Fruit fly (Drosophila melanogaster): ENCODE data around the gene CG13895.

The CG13895 gene

dm6 chr3L:704661-705543 is 3.1 kb downstream of the CG13895 start (continued):
- TF ChIP-seq Blimp-1 (GFP tag; optimal IDR thresholded peaks at IDR 0.05) (no peak), Eip78C (GFP tag) (peak; percentile 83), CG8119 (GFP tag; IDR thresholded peaks at IDR 0.05) (peak; percentile 48; the same call in 2 of the 3 replicates), CG32006 (GFP tag; optimal IDR thresholded peaks at IDR 0.05) (peak; percentile 50), fd85E (GFP tag; optimal IDR thresholded peaks at IDR 0.05) (no peak), Hr38 (GFP tag; optimal IDR thresholded peaks at IDR 0.05) (no peak), CG10631 (GFP tag; optimal IDR thresholded peaks at IDR 0.05) (peak; percentile 17), Lpt (GFP tag; optimal IDR thresholded peaks at IDR 0.05) (no peak), CG4318 (GFP tag; optimal IDR thresholded peaks at IDR 0.05) (no peak), salr (GFP tag; optimal IDR thresholded peaks at IDR 0.05) (peak in 1 of 2 experiments; percentile 27), CG8632 (GFP tag; optimal IDR thresholded peaks at IDR 0.05) (peak; percentile 33), Ets21C (GFP tag; optimal IDR thresholded peaks at IDR 0.05) (no peak), vri (GFP tag; optimal IDR thresholded peaks at IDR 0.05) (no peak), CG6854 (GFP tag; optimal IDR thresholded peaks at IDR 0.05) (no peak), CG34406 (GFP tag; optimal IDR thresholded peaks at IDR 0.05) (peak; percentile 48), svp (GFP tag) (peak; percentile 77), OdsH (GFP tag; optimal IDR thresholded peaks at IDR 0.05) (peak; percentile 46)

- peak; percentile 18 for TF ChIP-seq Eip78C (GFP tag)
- TF ChIP-seq CG16779 (tag; optimal IDR thresholded peaks at IDR 0.05), result no peak
- TF ChIP-seq Sox102F (GFP tag; optimal IDR thresholded peaks at IDR 0.05), result no peak
- TF ChIP-seq cyc (GFP tag; optimal IDR thresholded peaks at IDR 0.05), result no peak
- no peak for TF ChIP-seq achi (GFP tag; optimal IDR thresholded peaks at IDR 0.05)
- no peak for TF ChIP-seq fd59A (GFP tag; optimal IDR thresholded peaks at IDR 0.05)
- TF ChIP-seq vri (GFP tag; optimal IDR thresholded peaks at IDR 0.05), result no peak
- no peak for TF ChIP-seq CG11762 (GFP tag; optimal IDR thresholded peaks at IDR 0.05; ENCODE audit: insufficient read depth)
- no peak for TF ChIP-seq CG11294 (GFP tag; IDR thresholded peaks at IDR 0.05)
- peak; percentile 47 for TF ChIP-seq svp (GFP tag)
- TF ChIP-seq CG15336 (GFP tag; IDR thresholded peaks at IDR 0.05), result 0 out of 2 replicates have a peak, but pooled peaks have one; percentile 12
- TF ChIP-seq Lpt (GFP tag; optimal IDR thresholded peaks at IDR 0.05), result no peak
- no peak for TF ChIP-seq Blimp-1 (GFP tag; optimal IDR thresholded peaks at IDR 0.05)
- no peak for TF ChIP-seq CG9139 (GFP tag; optimal IDR thresholded peaks at IDR 0.05)
- TF ChIP-seq spab (GFP tag; optimal IDR thresholded peaks at IDR 0.05), result no peak
- no peak for TF ChIP-seq CG6792 (GFP tag; optimal IDR thresholded peaks at IDR 0.05)
- TF ChIP-seq CG6163 (GFP tag; IDR thresholded peaks at IDR 0.05), result no peak
- TF ChIP-seq CG32006 (GFP tag; optimal IDR thresholded peaks at IDR 0.05), result no peak
- TF ChIP-seq CG31627 (GFP tag; optimal IDR thresholded peaks at IDR 0.05), result no peak
Measured at dm6 chr3L:703160-703793, 4.7 kb downstream of the CG13895 start.

dm6 chr3L:701798-702635 is 6.0 kb downstream of the CG13895 start:
- TF ChIP-seq CG10631 (GFP tag; optimal IDR thresholded peaks at IDR 0.05) (no peak), Smox (GFP tag; optimal IDR thresholded peaks at IDR 0.05) (no peak), CG6792 (GFP tag; optimal IDR thresholded peaks at IDR 0.05) (no peak), CG9139 (GFP tag; optimal IDR thresholded peaks at IDR 0.05) (no peak), Eip93F (GFP tag; optimal IDR thresholded peaks at IDR 0.05) (no peak), OdsH (GFP tag; optimal IDR thresholded peaks at IDR 0.05) (no peak), CG11294 (GFP tag; IDR thresholded peaks at IDR 0.05) (no peak), net (GFP tag; optimal IDR thresholded peaks at IDR 0.05) (no peak), svp (GFP tag) (peak; percentile 69), salr (GFP tag; optimal IDR thresholded peaks at IDR 0.05) (no peak), dac (GFP tag; optimal IDR thresholded peaks at IDR 0.05) (no peak), Eip78C (GFP tag) (peak; percentile 28), vri (GFP tag; optimal IDR thresholded peaks at IDR 0.05) (no peak)
